Fruit fly (Drosophila melanogaster): ENCODE results near the gene gny.
A peak's percentile ranks its signal among the peaks of the same experiment; 100 is the strongest.

The gny gene

dm6 chr2L:10333091-10333991, 46.6 kb upstream of the gny start, which contains the start of gene GATAd (continued):
- TF ChIP-seq Bgb (GFP tag; IDR thresholded peaks at IDR 0.05; ENCODE audit: partially characterized antibody) (0 out of 2 replicates have a peak, but pooled peaks have one; percentile 26), Sin3A (optimal IDR thresholded peaks at IDR 0.05) (peak; percentile 3), CG1024 (GFP tag; IDR thresholded peaks at IDR 0.05) (peak; percentile 33; the same call in 1 of the 2 replicates), gfzf (GFP tag; optimal IDR thresholded peaks at IDR 0.05) (peak; percentile 58), CG13775 (GFP tag; optimal IDR thresholded peaks at IDR 0.05) (peak; percentile 20), MBD-R2 (GFP tag; IDR thresholded peaks at IDR 0.05) (peak; percentile 19; the same call in 1 of the 2 replicates), Nf-YC (tag; optimal IDR thresholded peaks at IDR 0.05) (peak; percentile 38), CG12659 (GFP tag; optimal IDR thresholded peaks at IDR 0.05) (peak; percentile 65), CG7963 (GFP tag; IDR thresholded peaks at IDR 0.05; ENCODE audit: partially characterized antibody) (0 out of 3 replicates have a peak, but pooled peaks have one; percentile 13), CkIIα-i1 (GFP tag; IDR thresholded peaks at IDR 0.05) (no peak), CG12299 (tag; optimal IDR thresholded peaks at IDR 0.05) (peak; percentile 28), CG7928 (GFP tag; optimal IDR thresholded peaks at IDR 0.05) (peak; percentile 88), Dref (GFP tag; IDR thresholded peaks at IDR 0.05) (peak; percentile 62), Sry-β (GFP tag; optimal IDR thresholded peaks at IDR 0.05) (peak; percentile 87), sug (tag; optimal IDR thresholded peaks at IDR 0.05) (peak; percentile 24), Sox100B (GFP tag; optimal IDR thresholded peaks at IDR 0.05) (no peak), CG18262 (tag; optimal IDR thresholded peaks at IDR 0.05) (peak; percentile 4), CG10543 (GFP tag; optimal IDR thresholded peaks at IDR 0.05) (peak; percentile 19), BEAF-32 (GFP tag; optimal IDR thresholded peaks at IDR 0.05) (peak; percentile 45), CG13424 (tag; optimal IDR thresholded peaks at IDR 0.05) (peak; percentile 21), Dek (tag; optimal IDR thresholded peaks at IDR 0.05) (peak; percentile 15), CG9609 (GFP tag; optimal IDR thresholded peaks at IDR 0.05) (no peak), trem (tag; optimal IDR thresholded peaks at IDR 0.05) (peak; percentile 52), ftz-f1 (GFP tag; optimal IDR thresholded peaks at IDR 0.05) (peak; percentile 61), CG6689 (GFP tag; IDR thresholded peaks at IDR 0.05) (peak; percentile 6; the same call in 1 of the 2 replicates), sd (tag; optimal IDR thresholded peaks at IDR 0.05) (no peak), CG4617 (GFP tag; optimal IDR thresholded peaks at IDR 0.05; ENCODE audit: borderline replicate concordance) (peak; percentile 77), kni (GFP tag; optimal IDR thresholded peaks at IDR 0.05) (peak; percentile 99), CrebB (tag; optimal IDR thresholded peaks at IDR 0.05) (no peak), gcm2 (GFP tag; optimal IDR thresholded peaks at IDR 0.05) (no peak), CG10267 (tag; optimal IDR thresholded peaks at IDR 0.05) (peak; percentile 33), p53 (GFP tag; optimal IDR thresholded peaks at IDR 0.05) (no peak), inv (GFP tag; IDR thresholded peaks at IDR 0.05; ENCODE audit: partially characterized antibody) (peak; percentile 20; the same call in 1 of the 2 replicates), sens (GFP tag) (peak; percentile 67), CG17186 (GFP tag; optimal IDR thresholded peaks at IDR 0.05) (no peak), YL-1 (GFP tag; optimal IDR thresholded peaks at IDR 0.05) (peak; percentile 16), bowl (GFP tag; IDR thresholded peaks at IDR 0.05) (no peak), PHDP (tag; optimal IDR thresholded peaks at IDR 0.05) (peak; percentile 19), phol (tag; optimal IDR thresholded peaks at IDR 0.05) (peak; percentile 13), Tbp (GFP tag; optimal IDR thresholded peaks at IDR 0.05) (peak; percentile 64), Lhr (GFP tag; optimal IDR thresholded peaks at IDR 0.05) (no peak), CG4404 (GFP tag; IDR thresholded peaks at IDR 0.05) (no peak), Dp (GFP tag; optimal IDR thresholded peaks at IDR 0.05) (peak; percentile 33), CG12391 (tag; optimal IDR thresholded peaks at IDR 0.05) (peak; percentile 29), grau (tag; optimal IDR thresholded peaks at IDR 0.05) (peak; percentile 19), knrl (GFP tag; IDR thresholded peaks at IDR 0.05; ENCODE audit: partially characterized antibody) (0 out of 3 replicates have a peak, but pooled peaks have one; percentile 37), CG18599 (GFP tag; optimal IDR thresholded peaks at IDR 0.05) (no peak)
